Worm (Caenorhabditis elegans) whole organism, late embryonic: ENCODE results near the gene C23G10.11.

ENCODE experiments used
- C08G9.2 ChIP-seq: sonication (generic microtip); optimal IDR thresholded peaks from 2 replicates; lab custom pipeline; 2016; ENCODE audit warnings: mild to moderate bottlenecking, missing genetic modification characterization, moderate library complexity, missing compliant biosample characterization
- C38D4.7 ChIP-seq: fragments of 200-800 bp; sonication (Bioruptor generic); optimal IDR thresholded peaks from 2 replicates; lab custom pipeline; 2018; ENCODE audit warnings: mild to moderate bottlenecking, missing genetic modification characterization, moderate library complexity, missing compliant biosample characterization
- K02D7.2 ChIP-seq: sonication (generic microtip); optimal IDR thresholded peaks from 2 replicates; lab custom pipeline; 2017; ENCODE audit warnings: mild to moderate bottlenecking, missing genetic modification characterization, missing compliant biosample characterization
- K09A11.1 ChIP-seq: sonication (generic microtip); optimal IDR thresholded peaks from 2 replicates; lab custom pipeline; 2017; ENCODE audit warnings: antibody characterized with exemption, mild to moderate bottlenecking, missing genetic modification characterization, missing compliant biosample characterization; ENCODE audit not compliant: insufficient read depth
- T23F11.4 ChIP-seq: fragments of 200-800 bp; sonication (Bioruptor generic); optimal IDR thresholded peaks from 2 replicates; lab custom pipeline; 2018; ENCODE audit warnings: mild to moderate bottlenecking, missing genetic modification characterization, missing compliant biosample characterization
- ahr-1 ChIP-seq: sonication (generic microtip); optimal IDR thresholded peaks from 2 replicates; lab custom pipeline; 2016; ENCODE audit warnings: missing genetic modification characterization, missing compliant biosample characterization
- ceh-18 ChIP-seq: sonication (generic microtip); optimal IDR thresholded peaks from 2 replicates; lab custom pipeline; 2016; ENCODE audit warnings: missing genetic modification characterization, missing compliant biosample characterization
- ceh-2 ChIP-seq: sonication (generic microtip); optimal IDR thresholded peaks from 2 replicates; lab custom pipeline; 2016; ENCODE audit warnings: missing genotype, missing genetic modification characterization, missing compliant biosample characterization
- ceh-22 ChIP-seq: sonication (generic microtip); optimal IDR thresholded peaks from 2 replicates; lab custom pipeline; 2017; ENCODE audit warnings: missing biosample characterization, missing genetic modification characterization
- ceh-31 ChIP-seq: sonication (generic microtip); optimal IDR thresholded peaks from 2 replicates; lab custom pipeline; 2016; ENCODE audit warnings: missing genetic modification characterization, missing compliant biosample characterization
- ceh-9 ChIP-seq: sonication (generic microtip); optimal IDR thresholded peaks from 2 replicates; lab custom pipeline; 2016; ENCODE audit warnings: mild to moderate bottlenecking, missing genetic modification characterization, inconsistent platforms, missing compliant biosample characterization
- che-1 ChIP-seq: sonication (generic microtip); optimal IDR thresholded peaks from 2 replicates; lab custom pipeline; 2016; ENCODE audit warnings: mild to moderate bottlenecking, missing genetic modification characterization, missing compliant biosample characterization
- ets-4 ChIP-seq: sonication (generic microtip); optimal IDR thresholded peaks from 2 replicates; lab custom pipeline; 2016; ENCODE audit warnings: missing genetic modification characterization, missing compliant biosample characterization
- eyg-1 ChIP-seq: sonication (generic microtip); optimal IDR thresholded peaks from 2 replicates; lab custom pipeline; 2016; ENCODE audit warnings: missing genotype, missing genetic modification characterization, missing compliant biosample characterization
- fax-1 ChIP-seq: sonication (generic microtip); optimal IDR thresholded peaks from 2 replicates; lab custom pipeline; 2016; ENCODE audit warnings: missing genotype, missing genetic modification characterization, missing compliant biosample characterization
- fkh-10 ChIP-seq: fragments of 150-350 bp; optimal IDR thresholded peaks from 2 replicates; lab custom pipeline; 2014; ENCODE audit warnings: missing biosample characterization, missing genetic modification reagents, missing genetic modification characterization
- fkh-6 ChIP-seq: sonication (generic microtip); optimal IDR thresholded peaks from 2 replicates; lab custom pipeline; 2016; ENCODE audit warnings: missing genetic modification characterization, missing compliant biosample characterization
- gmeb-2 ChIP-seq: sonication (generic microtip); optimal IDR thresholded peaks from 2 replicates; lab custom pipeline; 2016; ENCODE audit warnings: missing genetic modification characterization, inconsistent platforms, missing compliant biosample characterization
- hlh-30 ChIP-seq: sonication (generic microtip); optimal IDR thresholded peaks from 2 replicates; lab custom pipeline; 2017; ENCODE audit warnings: antibody characterized with exemption, missing genetic modification characterization, missing compliant biosample characterization; ENCODE audit not compliant: insufficient read depth
- hlh-8 ChIP-seq: sonication (generic microtip); optimal IDR thresholded peaks from 2 replicates; lab custom pipeline; 2016; ENCODE audit warnings: missing genotype, missing genetic modification characterization, missing compliant biosample characterization
- lin-11 ChIP-seq: fragments of 200-800 bp; sonication (Bioruptor generic); optimal IDR thresholded peaks from 2 replicates; lab custom pipeline; 2018; ENCODE audit warnings: mild to moderate bottlenecking, missing genetic modification characterization, missing compliant biosample characterization
- nfya-1 ChIP-seq: sonication (generic microtip); optimal IDR thresholded peaks from 2 replicates; lab custom pipeline; 2017; ENCODE audit warnings: missing genetic modification characterization, mild to moderate bottlenecking, missing compliant biosample characterization, antibody characterized with exemption, moderate library complexity
- nhr-11 ChIP-seq: fragments of 150-350 bp; optimal IDR thresholded peaks from 2 replicates; lab custom pipeline; 2014; ENCODE audit warnings: missing biosample characterization, missing genetic modification characterization
- nhr-232 ChIP-seq: sonication (generic microtip); optimal IDR thresholded peaks from 2 replicates; lab custom pipeline; 2016; ENCODE audit warnings: missing genetic modification characterization, missing compliant biosample characterization
- odd-2 ChIP-seq: sonication (generic microtip); optimal IDR thresholded peaks from 2 replicates; lab custom pipeline; 2017; ENCODE audit warnings: antibody characterized with exemption, mild to moderate bottlenecking, missing genetic modification characterization, missing compliant biosample characterization
- pag-3 ChIP-seq: sonication (generic microtip); optimal IDR thresholded peaks from 2 replicates; lab custom pipeline; 2016; ENCODE audit warnings: missing compliant biosample characterization, missing genetic modification characterization, borderline replicate concordance
- pax-1 ChIP-seq: fragments of 150-350 bp; optimal IDR thresholded peaks from 2 replicates; lab custom pipeline; 2014; ENCODE audit warnings: missing biosample characterization, missing genetic modification characterization
- pqm-1 ChIP-seq: sonication (generic microtip); optimal IDR thresholded peaks from 2 replicates; lab custom pipeline; 2016; ENCODE audit warnings: missing genetic modification characterization, missing compliant biosample characterization
- ref-2 ChIP-seq: sonication (generic microtip); optimal IDR thresholded peaks from 2 replicates; lab custom pipeline; 2016; ENCODE audit warnings: missing genetic modification characterization, missing compliant biosample characterization
- rnt-1 ChIP-seq: sonication (generic microtip); optimal IDR thresholded peaks from 2 replicates; lab custom pipeline; 2016; ENCODE audit warnings: missing genetic modification characterization, missing compliant biosample characterization
- sdc-2 ChIP-seq: sonication (generic microtip); optimal IDR thresholded peaks from 2 replicates; lab custom pipeline; 2016; ENCODE audit warnings: missing genotype, missing genetic modification characterization, missing compliant biosample characterization
- syd-9 ChIP-seq: sonication (generic microtip); optimal IDR thresholded peaks from 2 replicates; lab custom pipeline; 2016; ENCODE audit warnings: mild to moderate bottlenecking, missing genetic modification characterization, moderate library complexity, missing compliant biosample characterization
- tbx-7 ChIP-seq: sonication (generic microtip); optimal IDR thresholded peaks from 2 replicates; lab custom pipeline; 2016; ENCODE audit warnings: missing genotype, missing genetic modification characterization, missing compliant biosample characterization
- ttx-3 ChIP-seq: sonication (generic microtip); optimal IDR thresholded peaks from 2 replicates; lab custom pipeline; 2016; ENCODE audit warnings: missing genetic modification reagents, missing genetic modification characterization, missing compliant biosample characterization
- unc-55 ChIP-seq: sonication (generic microtip); optimal IDR thresholded peaks from 2 replicates; lab custom pipeline; 2017; ENCODE audit warnings: missing biosample characterization, missing genetic modification reagents, missing genetic modification characterization
- zip-5 ChIP-seq: sonication (generic microtip); optimal IDR thresholded peaks from 2 replicates; lab custom pipeline; 2016; ENCODE audit warnings: missing genetic modification characterization, missing compliant biosample characterization
- ztf-16 ChIP-seq: sonication (generic microtip); optimal IDR thresholded peaks from 2 replicates; lab custom pipeline; 2017; ENCODE audit warnings: missing genetic modification characterization, missing compliant biosample characterization

The C23G10.11 gene

DNA sequence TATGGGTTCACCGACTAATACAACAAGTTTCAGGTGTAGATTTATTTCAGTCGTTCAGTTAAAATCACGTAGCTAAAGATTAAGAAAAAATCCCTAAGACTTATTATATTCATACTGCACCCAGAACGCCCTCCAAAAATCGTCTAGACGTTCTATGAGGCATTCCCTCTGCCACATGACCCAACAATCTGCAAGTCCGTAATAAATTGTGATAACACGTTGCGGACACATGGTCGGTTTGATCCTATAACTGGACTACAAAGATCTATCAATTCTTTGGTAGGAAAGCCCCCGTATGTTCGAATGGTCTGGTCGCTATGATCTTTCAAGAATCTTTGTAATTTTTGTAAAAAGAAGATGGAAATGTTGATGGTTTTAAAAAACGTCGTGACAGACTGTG is 567 bp upstream of the C23G10.11 start:
- TF ChIP-seq C38D4.7 (GFP tag; lab: Kevin White, UChicago), result no peak
- TF ChIP-seq ztf-16 (tag; lab: Kevin White, UChicago), result no peak
- TF ChIP-seq, all 69 proteins: peak for 0

DNA sequence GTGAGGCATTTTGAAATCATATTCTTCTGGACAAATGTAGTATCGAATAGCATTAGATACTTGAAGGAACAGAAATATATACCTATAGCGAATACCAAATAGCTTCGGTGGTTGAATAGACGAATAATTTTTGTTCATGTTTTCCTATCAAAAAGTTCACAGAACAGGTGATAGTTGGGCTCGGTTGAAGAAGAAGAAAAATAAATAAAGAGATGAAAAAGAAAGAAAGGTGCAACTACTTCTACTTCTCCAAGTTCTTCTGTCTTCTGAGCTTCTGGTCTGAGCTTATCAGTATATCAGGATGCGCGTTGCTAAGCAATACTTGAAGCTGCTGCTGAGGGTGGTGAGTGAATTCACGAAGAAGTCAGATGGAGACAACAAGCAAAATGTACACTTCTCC is 1.5 kb downstream of the C23G10.11 start, which contains the start of gene C23G10.10:
Gene C23G10.10 (minus strand): TSS at position 101 of the 400 bp plus-strand sequence.
- no peak for TF ChIP-seq che-1 (tag; lab: Kevin White, UChicago)
- no peak for TF ChIP-seq hlh-8 (tag; lab: Kevin White, UChicago)
- no peak for TF ChIP-seq pqm-1 (tag; lab: Kevin White, UChicago)
- no peak for TF ChIP-seq K02D7.2 (tag; lab: Kevin White, UChicago)
- TF ChIP-seq ceh-2, result no peak
- TF ChIP-seq eyg-1 (tag; lab: Kevin White, UChicago), result no peak
- TF ChIP-seq ttx-3 (tag; lab: Kevin White, UChicago), result no peak
- no peak for TF ChIP-seq fkh-6 (tag; lab: Kevin White, UChicago)
- TF ChIP-seq K09A11.1 (tag; lab: Kevin White, UChicago), result no peak
- no peak for TF ChIP-seq tbx-7
- TF ChIP-seq unc-55, result no peak
- no peak for TF ChIP-seq fkh-10 (GFP tag; lab: Kevin White, UChicago)

- TF ChIP-seq ceh-18 (tag; lab: Kevin White, UChicago) (no peak), ref-2 (tag; lab: Kevin White, UChicago) (no peak), lin-11 (tag; lab: Kevin White, UChicago) (no peak), ceh-22 (no peak), nhr-11 (tag; lab: Kevin White, UChicago) (no peak)
- TF ChIP-seq, all 69 proteins: peak for 0
Observed at ce11 chrIII:6210215-6210822, 5.1 kb downstream of the C23G10.11 start.

DNA sequence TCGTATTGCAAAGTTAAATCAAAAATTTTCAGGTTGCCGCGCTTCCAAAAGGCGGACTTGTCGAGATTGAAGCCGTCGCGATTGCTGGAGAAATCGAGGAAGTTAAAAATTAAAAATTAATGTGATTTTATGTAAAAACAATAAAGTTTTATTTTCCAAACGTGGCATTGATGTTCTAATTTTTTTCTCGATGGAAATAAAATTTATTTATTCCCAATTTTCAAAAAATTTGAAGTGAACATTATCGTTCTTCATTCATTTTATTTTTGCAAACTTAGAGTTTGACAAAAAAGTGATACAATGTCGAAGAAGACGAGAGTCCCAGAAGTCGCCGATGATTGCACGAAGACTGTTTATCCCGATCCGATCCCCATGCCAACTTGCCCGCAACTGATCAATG is 6.4 kb downstream of the C23G10.11 start, which contains the start of gene C23G10.1:
Gene C23G10.1 (plus strand): TSS at position 301 of the 400 bp plus-strand sequence.
- no peak for TF ChIP-seq gmeb-2
- TF ChIP-seq C38D4.7 (GFP tag; lab: Kevin White, UChicago), result no peak
- no peak for TF ChIP-seq ahr-1
- no peak for TF ChIP-seq eyg-1 (tag; lab: Kevin White, UChicago)
- no peak for TF ChIP-seq pag-3 (tag; lab: Kevin White, UChicago)
- no peak for TF ChIP-seq ceh-31 (tag; lab: Kevin White, UChicago)
- TF ChIP-seq ceh-18 (tag; lab: Kevin White, UChicago), result no peak
- no peak for TF ChIP-seq nfya-1 (tag; lab: Kevin White, UChicago)
- TF ChIP-seq sdc-2, result no peak

DNA sequence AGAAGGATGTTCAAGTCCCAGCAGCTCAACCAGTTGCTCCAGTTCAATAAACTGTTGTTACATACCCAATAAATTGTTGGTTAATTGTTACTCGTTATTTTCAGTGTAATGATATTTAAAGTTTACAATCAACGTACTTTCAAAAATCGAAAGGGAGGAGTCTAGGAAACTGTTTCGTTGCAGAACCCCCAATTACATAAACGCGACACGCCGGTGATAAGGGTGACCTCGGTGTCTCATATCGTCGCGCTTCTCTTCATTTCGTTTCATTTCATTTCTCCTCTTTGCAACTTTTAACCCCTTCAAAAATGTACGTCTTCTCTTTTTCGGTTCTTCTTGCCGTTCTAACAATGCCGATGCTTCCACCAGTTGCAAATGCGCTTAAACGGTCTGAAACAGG is 7.5 kb downstream of the C23G10.11 start, which contains the start of gene C23G10.2:
Gene C23G10.2 (plus strand): TSS at position 184 of the 400 bp plus-strand sequence.
- TF ChIP-seq rnt-1 (tag; lab: Kevin White, UChicago) (no peak), pax-1 (tag; lab: Kevin White, UChicago) (no peak), T23F11.4 (no peak), ets-4 (tag; lab: Kevin White, UChicago) (no peak), nfya-1 (tag; lab: Kevin White, UChicago) (no peak), nhr-232 (tag; lab: Kevin White, UChicago) (no peak), ceh-18 (tag; lab: Kevin White, UChicago) (no peak), fax-1 (tag; lab: Kevin White, UChicago) (no peak), ceh-22 (no peak), ahr-1 (no peak), C08G9.2 (no peak), K09A11.1 (tag; lab: Kevin White, UChicago) (no peak), syd-9 (no peak), odd-2 (no peak), hlh-30 (tag; lab: Kevin White, UChicago) (no peak), zip-5 (tag; lab: Kevin White, UChicago) (no peak), ceh-2 (no peak), ceh-9 (tag; lab: Kevin White, UChicago) (no peak)
